Worm (Caenorhabditis elegans) whole organism, L1 larva: ENCODE measurements around the gene C47E12.12.

Source experiments
- C16A3.4 ChIP-seq: fragments of 150-350 bp; optimal IDR thresholded peaks from 2 replicates; lab custom pipeline; 2014; ENCODE audit warnings: missing biosample characterization, missing genetic modification characterization
- F16B12.6 ChIP-seq: fragments of 150-350 bp; optimal IDR thresholded peaks from 2 replicates; lab custom pipeline; 2014; ENCODE audit warnings: missing biosample characterization, missing genetic modification characterization
- aha-1 ChIP-seq: fragments of 150-350 bp; optimal IDR thresholded peaks from 2 replicates; lab custom pipeline; 2014; ENCODE audit warnings: missing biosample characterization, missing genetic modification characterization
- alr-1 ChIP-seq: fragments of 200-800 bp; sonication (Bioruptor generic); optimal IDR thresholded peaks from 2 replicates; lab custom pipeline; 2018; ENCODE audit warnings: borderline replicate concordance, mild to moderate bottlenecking, missing genetic modification characterization, missing compliant biosample characterization
- ama-1 ChIP-seq: fragments of 150-350 bp; optimal IDR thresholded peaks from 2 replicates; lab custom pipeline; 2014
- blmp-1 ChIP-seq: fragments of 150-350 bp; optimal IDR thresholded peaks from 2 replicates; lab custom pipeline; 2014; ENCODE audit warnings: missing biosample characterization, missing genetic modification characterization
- ceh-63 ChIP-seq: fragments of 200-800 bp; sonication (Bioruptor generic); optimal IDR thresholded peaks from 2 replicates; lab custom pipeline; 2018; ENCODE audit warnings: mild to moderate bottlenecking, missing genetic modification characterization, missing compliant biosample characterization
- efl-1 ChIP-seq, 4 experiments: fragments of 150-350 bp; optimal IDR thresholded peaks in 3 of 4; peaks in 1 of 4; 1 replicate in 1 of 4; 2 replicates in 3 of 4; lab custom pipeline; 2014; ENCODE audit warnings: missing biosample characterization in 2 of 4, missing genetic modification characterization in 2 of 4, missing genetic modification reagents in 2 of 4
- efl-3 ChIP-seq: fragments of 200-800 bp; sonication (Bioruptor generic); optimal IDR thresholded peaks from 2 replicates; lab custom pipeline; 2018; ENCODE audit warnings: mild to moderate bottlenecking, missing genetic modification characterization, missing compliant biosample characterization
- egl-13 ChIP-seq: sonication (generic microtip); optimal IDR thresholded peaks from 2 replicates; lab custom pipeline; 2016; ENCODE audit warnings: missing genotype, missing genetic modification reagents, missing genetic modification characterization, missing compliant biosample characterization
- egl-27 ChIP-seq, 2 experiments: fragments of 150-350 bp in 1 of 2; sonication (generic microtip); optimal IDR thresholded peaks; 3 replicates each; lab custom pipeline; 2017 to 2018; ENCODE audit warnings: missing biosample characterization in 2 of 2, missing genetic modification characterization in 2 of 2, missing genetic modification reagents in 2 of 2
- elt-2 ChIP-seq: sonication (generic microtip); optimal IDR thresholded peaks from 2 replicates; lab custom pipeline; 2016; ENCODE audit warnings: missing genetic modification characterization, mild to moderate bottlenecking, inconsistent platforms, missing compliant biosample characterization, missing genetic modification reagents
- fkh-4 ChIP-seq: sonication (generic microtip); optimal IDR thresholded peaks from 2 replicates; lab custom pipeline; 2016; ENCODE audit warnings: missing compliant biosample characterization, missing genetic modification characterization, borderline replicate concordance
- fos-1 ChIP-seq: fragments of 150-350 bp; optimal IDR thresholded peaks from 2 replicates; lab custom pipeline; 2014; ENCODE audit warnings: missing biosample characterization, missing genetic modification characterization
- hlh-17 ChIP-seq: fragments of 200-800 bp; sonication (Bioruptor generic); optimal IDR thresholded peaks from 2 replicates; lab custom pipeline; 2018; ENCODE audit warnings: missing genetic modification characterization, mild to moderate bottlenecking, missing compliant biosample characterization, moderate library complexity, borderline replicate concordance
- hlh-4 ChIP-seq: sonication (generic microtip); optimal IDR thresholded peaks from 2 replicates; lab custom pipeline; 2016; ENCODE audit warnings: mild to moderate bottlenecking, missing genetic modification characterization, missing compliant biosample characterization
- hpl-2 ChIP-seq: fragments of 150-350 bp; optimal IDR thresholded peaks from 2 replicates; lab custom pipeline; 2014; ENCODE audit warnings: missing biosample characterization, missing genetic modification reagents, missing genetic modification characterization
- irx-1 ChIP-seq: sonication (generic microtip); optimal IDR thresholded peaks from 2 replicates; lab custom pipeline; 2016; ENCODE audit warnings: missing genetic modification characterization, missing compliant biosample characterization
- jun-1 ChIP-seq: fragments of 150-350 bp; optimal IDR thresholded peaks from 2 replicates; lab custom pipeline; 2014; ENCODE audit warnings: missing biosample characterization, missing genetic modification reagents, missing genetic modification characterization
- lin-35 ChIP-seq, 2 experiments: fragments of 150-350 bp; optimal IDR thresholded peaks; 2 replicates each; lab custom pipeline; 2014; ENCODE audit warnings: missing biosample characterization in 2 of 2, missing genetic modification characterization in 2 of 2, missing genetic modification reagents in 2 of 2
- lsy-2 ChIP-seq, 2 experiments: fragments of 150-350 bp; optimal IDR thresholded peaks; 2 replicates each; lab custom pipeline; 2014; ENCODE audit warnings: missing biosample characterization in 2 of 2, missing genetic modification characterization in 2 of 2
- mab-9 ChIP-seq: fragments of 200-800 bp; sonication (Bioruptor generic); IDR thresholded peaks from 2 replicates; pipeline ENCODE4 v1.3.6; 2022; ENCODE audit warnings: missing genetic modification reagents, missing genetic modification characterization, missing compliant biosample characterization
- nhr-19 ChIP-seq: fragments of 200-800 bp; sonication (Bioruptor generic); conservative IDR thresholded peaks from 2 replicates; pipeline ENCODE4 v1.3.6; 2022; ENCODE audit warnings: missing genetic modification characterization, missing compliant biosample characterization
- nhr-28 ChIP-seq: fragments of 150-350 bp; optimal IDR thresholded peaks from 2 replicates; lab custom pipeline; 2014; ENCODE audit warnings: missing biosample characterization, missing genetic modification characterization
- nhr-71 ChIP-seq: sonication (generic microtip); optimal IDR thresholded peaks from 2 replicates; lab custom pipeline; 2016; ENCODE audit warnings: mild to moderate bottlenecking, missing genetic modification characterization, moderate library complexity, missing compliant biosample characterization
- nhr-77 ChIP-seq: fragments of 150-350 bp; optimal IDR thresholded peaks from 2 replicates; lab custom pipeline; 2014; ENCODE audit warnings: missing biosample characterization, missing genetic modification characterization
- nhr-90 ChIP-seq: sonication (generic microtip); optimal IDR thresholded peaks from 2 replicates; lab custom pipeline; 2016; ENCODE audit warnings: mild to moderate bottlenecking, missing genetic modification characterization, missing compliant biosample characterization; ENCODE audit not compliant: poor library complexity
- snpc-4 ChIP-seq: fragments of 150-350 bp; optimal IDR thresholded peaks from 2 replicates; lab custom pipeline; 2014; ENCODE audit warnings: missing biosample characterization, missing genetic modification characterization
- snu-23 ChIP-seq: sonication (generic microtip); optimal IDR thresholded peaks from 2 replicates; lab custom pipeline; 2016; ENCODE audit warnings: missing genetic modification characterization, missing compliant biosample characterization
- sox-4 ChIP-seq: sonication (generic microtip); optimal IDR thresholded peaks from 2 replicates; lab custom pipeline; 2016; ENCODE audit warnings: missing genetic modification characterization, missing compliant biosample characterization
- swsn-7 ChIP-seq: sonication (generic microtip); optimal IDR thresholded peaks from 2 replicates; lab custom pipeline; 2016; ENCODE audit warnings: missing genetic modification characterization, missing compliant biosample characterization
- tlp-1 ChIP-seq: fragments of 150-350 bp; optimal IDR thresholded peaks from 2 replicates; lab custom pipeline; 2014; ENCODE audit warnings: missing biosample characterization, missing genetic modification characterization
- unc-130 ChIP-seq: fragments of 150-350 bp; optimal IDR thresholded peaks from 2 replicates; lab custom pipeline; 2017; ENCODE audit warnings: missing biosample characterization, missing genetic modification characterization, inconsistent platforms
- unc-98 ChIP-seq: fragments of 200-800 bp; sonication (Bioruptor generic); IDR thresholded peaks from 2 replicates; pipeline ENCODE4 v1.3.6; 2022; ENCODE audit warnings: missing genetic modification characterization, missing compliant biosample characterization
- vab-15 ChIP-seq: sonication (generic microtip); optimal IDR thresholded peaks from 2 replicates; lab custom pipeline; 2017; ENCODE audit warnings: missing genotype, mild to moderate bottlenecking, missing genetic modification characterization, missing compliant biosample characterization
- zag-1 ChIP-seq: fragments of 150-350 bp; optimal IDR thresholded peaks from 2 replicates; lab custom pipeline; 2014; ENCODE audit warnings: missing biosample characterization, missing genetic modification characterization
- zip-4 ChIP-seq: fragments of 200-800 bp; sonication (Bioruptor generic); optimal IDR thresholded peaks from 2 replicates; lab custom pipeline; 2018; ENCODE audit warnings: mild to moderate bottlenecking, missing genetic modification characterization, moderate library complexity, missing compliant biosample characterization
- ztf-11 ChIP-seq, 2 experiments: sonication (generic microtip); optimal IDR thresholded peaks; 2 replicates each; lab custom pipeline; 2016 to 2017; ENCODE audit warnings: missing genetic modification characterization in 2 of 2, missing biosample characterization in 1 of 2, missing compliant biosample characterization in 1 of 2
- ztf-4 ChIP-seq: fragments of 150-350 bp; optimal IDR thresholded peaks from 2 replicates; lab custom pipeline; 2014; ENCODE audit warnings: missing biosample characterization, missing genetic modification characterization

The C47E12.12 gene

ce11 chrIV:9974392-9974791 lies 1.9 kb upstream of the C47E12.12 start, which contains the start of gene C47E12.9:
Gene C47E12.9 (plus strand): TSS chrIV:9974692.
- TF ChIP-seq efl-3 (GFP tag; lab: Kevin White, UChicago), result no peak
- no peak for TF ChIP-seq snu-23 (GFP tag; lab: Kevin White, UChicago)
- no peak for TF ChIP-seq irx-1 (tag; lab: Kevin White, UChicago)
- TF ChIP-seq blmp-1 (tag; lab: Kevin White, UChicago), result no peak
- TF ChIP-seq nhr-19 (GFP tag; lab: Robert Waterston, UW), result no peak
- TF ChIP-seq tlp-1, result no peak
- no peak for TF ChIP-seq sox-4 (tag; lab: Kevin White, UChicago)
- no peak for TF ChIP-seq vab-15 (tag; lab: Kevin White, UChicago)
- TF ChIP-seq ceh-63 (GFP tag; lab: Kevin White, UChicago), result no peak
- no peak for TF ChIP-seq mab-9
- TF ChIP-seq nhr-28, result no peak
- no peak for TF ChIP-seq jun-1 (tag; lab: Kevin White, UChicago)
- no peak for TF ChIP-seq C16A3.4 (tag; lab: Kevin White, UChicago)
- TF ChIP-seq swsn-7 (tag; lab: Kevin White, UChicago), result no peak
- no peak for TF ChIP-seq elt-2
- TF ChIP-seq F16B12.6 (tag; lab: Kevin White, UChicago), result no peak
- no peak for TF ChIP-seq hpl-2
- no peak for TF ChIP-seq aha-1 (tag; lab: Kevin White, UChicago)
- TF ChIP-seq unc-130 (tag; lab: Kevin White, UChicago), result no peak
- TF ChIP-seq snpc-4, result no peak

ce11 chrIV:9969081-9969480 lies 3.4 kb downstream of the C47E12.12 start, which contains the start of the genes kin-5 and C47E12.11:
Gene kin-5 (minus strand): TSS chrIV:9969181.
Gene C47E12.11 (plus strand): TSS chrIV:9969400.
- TF ChIP-seq unc-130 (tag; lab: Kevin White, UChicago) (no peak), elt-2 (no peak), hlh-17 (GFP tag; lab: Kevin White, UChicago) (no peak), tlp-1 (no peak), ztf-11 (tag; optimal IDR thresholded peaks at IDR 0.05; lab: Kevin White, UChicago) (no peak), irx-1 (tag; lab: Kevin White, UChicago) (no peak), nhr-90 (tag; lab: Kevin White, UChicago) (no peak), hlh-4 (tag; lab: Kevin White, UChicago) (no peak), fos-1 (tag; lab: Kevin White, UChicago) (no peak), egl-13 (tag; lab: Kevin White, UChicago) (no peak), nhr-71 (no peak), egl-27 (tag; optimal IDR thresholded peaks at IDR 0.05; lab: Kevin White, UChicago) (no peak), zag-1 (no peak), lsy-2 (tag; optimal IDR thresholded peaks at IDR 0.05; lab: Kevin White, UChicago) (no peak), alr-1 (tag; lab: Kevin White, UChicago) (no peak), hpl-2 (no peak), nhr-77 (no peak), fkh-4 (no peak), ama-1 (no peak), unc-98 (no peak)

- TF ChIP-seq lin-35 (GFP tag; optimal IDR thresholded peaks at IDR 0.05; lab: Kevin White, UChicago) (no peak), efl-1 (optimal IDR thresholded peaks at IDR 0.05; lab: Kevin White, UChicago) (no peak), efl-1 (GFP tag; optimal IDR thresholded peaks at IDR 0.05 in 1 of 2; lab: Kevin White, UChicago) (no peak), tlp-1 (no peak), ama-1 (no peak), zip-4 (GFP tag; lab: Kevin White, UChicago) (no peak), jun-1 (tag; lab: Kevin White, UChicago) (no peak), ztf-4 (tag; lab: Kevin White, UChicago) (no peak), blmp-1 (tag; lab: Kevin White, UChicago) (no peak)
These were observed 8.6 kb downstream of the C47E12.12 start, which contains the start of gene T13H10.2 for ce11 chrIV:9963945-9964344. Gene T13H10.2 (plus strand): TSS chrIV:9964245.
